Fruit fly (Drosophila melanogaster): ENCODE results near the gene Msh6.
A peak's percentile ranks its signal among the peaks of the same experiment; 100 is the strongest.

DNA sequence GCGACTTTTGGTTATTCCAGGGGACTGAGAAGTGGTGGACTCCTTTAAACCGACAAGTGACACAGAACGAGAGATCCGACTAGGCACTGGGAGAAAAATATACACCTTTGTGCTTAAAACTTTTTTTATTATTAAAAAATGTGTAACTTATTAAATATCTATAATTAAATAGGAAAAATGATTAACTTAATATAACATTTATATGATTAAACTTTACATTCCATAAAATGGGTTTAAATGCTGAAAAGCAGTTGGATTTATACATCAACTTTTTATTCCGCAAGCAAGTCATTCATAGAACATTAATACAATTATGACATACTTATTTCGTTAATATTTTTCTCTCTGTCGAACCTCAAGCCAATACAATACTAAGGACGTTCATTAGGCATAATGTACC lies 15.7 kb upstream of the Msh6 start:
- TF ChIP-seq fd59A (GFP tag; optimal IDR thresholded peaks at IDR 0.05): peak; percentile 50
- TF ChIP-seq CG15336 (GFP tag; IDR thresholded peaks at IDR 0.05): no peak
- no peak for TF ChIP-seq fkh (GFP tag; optimal IDR thresholded peaks at IDR 0.05)
- peak; percentile 38 for TF ChIP-seq CG1621 (tag; optimal IDR thresholded peaks at IDR 0.05)
- TF ChIP-seq CG16779 (tag; optimal IDR thresholded peaks at IDR 0.05): peak; percentile 46
- no peak for TF ChIP-seq Lpt (GFP tag; optimal IDR thresholded peaks at IDR 0.05)
